Worm (Caenorhabditis elegans): ENCODE results near the gene srw-32.

- TF ChIP-seq F49E8.2 (tag; optimal IDR thresholded peaks at IDR 0.05; ENCODE audit: insufficient read depth) (no peak), ceh-79 (tag; optimal IDR thresholded peaks at IDR 0.05) (no peak), nhr-179 (tag; optimal IDR thresholded peaks at IDR 0.05) (no peak), tbp1 (GFP tag; optimal IDR thresholded peaks at IDR 0.05) (no peak), pha-4 (tag; optimal IDR thresholded peaks at IDR 0.05) (no peak), D2030.7 (GFP tag; IDR thresholded peaks at IDR 0.05) (no peak), rcor-1 (GFP tag; IDR thresholded peaks at IDR 0.05) (no peak), snpc-3.4 (tag; optimal IDR thresholded peaks at IDR 0.05) (no peak), Y56A3A.18 (GFP tag; IDR thresholded peaks at IDR 0.05) (no peak), ztf-25 (GFP tag; IDR thresholded peaks at IDR 0.05) (no peak), F52B5.7 (tag; optimal IDR thresholded peaks at IDR 0.05) (no peak), Y53G8AR.9 (GFP tag; conservative IDR thresholded peaks at IDR 0.05) (no peak)
These were observed 37.0 kb upstream of the srw-32 start, which contains the start of gene srh-235 for ce11 chrV:17471564-17471963.
